Worm (Caenorhabditis elegans): Measurements from ENCODE around the gene K06H6.5.

The K06H6.5 gene

DNA sequence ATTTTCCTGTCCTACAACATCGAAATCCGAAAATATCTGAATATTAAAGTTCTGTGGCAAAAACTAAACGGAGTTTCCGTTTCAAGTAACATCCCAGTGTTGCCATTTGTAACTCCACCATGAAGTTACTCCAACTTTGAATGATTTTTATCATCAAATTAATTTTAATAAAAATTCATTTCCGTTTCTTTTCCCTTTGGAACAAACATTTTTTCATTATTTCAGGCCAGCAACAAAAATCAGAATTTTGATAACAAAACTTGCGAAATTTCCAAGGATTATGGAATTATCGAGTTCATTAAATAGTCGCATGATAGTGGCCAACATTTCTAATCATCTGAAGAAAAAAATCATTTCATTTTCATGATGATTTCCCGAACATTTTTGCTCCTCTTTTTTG lies 13.3 kb upstream of the K06H6.5 start, which contains the start of gene C14C6.2:
Gene C14C6.2, plus strand, starts transcription at position 301 of the 400 bp plus-strand sequence.
- TF ChIP-seq ceh-28 (tag; optimal IDR thresholded peaks at IDR 0.05) (no peak), hlh-11 (tag; optimal IDR thresholded peaks at IDR 0.05) (no peak), nhr-77 (tag; optimal IDR thresholded peaks at IDR 0.05) (no peak), snpc-1.2 (GFP tag; IDR thresholded peaks at IDR 0.05) (no peak), nhr-10 (tag; optimal IDR thresholded peaks at IDR 0.05) (no peak), egl-43 (GFP tag; IDR thresholded peaks at IDR 0.05) (no peak), unc-130 (GFP tag; optimal IDR thresholded peaks at IDR 0.05) (no peak), lin-39 (tag; optimal IDR thresholded peaks at IDR 0.05) (no peak), lin-1 (GFP tag; IDR thresholded peaks at IDR 0.05) (no peak), lin-38 (GFP tag; IDR thresholded peaks at IDR 0.05) (no peak)

DNA sequence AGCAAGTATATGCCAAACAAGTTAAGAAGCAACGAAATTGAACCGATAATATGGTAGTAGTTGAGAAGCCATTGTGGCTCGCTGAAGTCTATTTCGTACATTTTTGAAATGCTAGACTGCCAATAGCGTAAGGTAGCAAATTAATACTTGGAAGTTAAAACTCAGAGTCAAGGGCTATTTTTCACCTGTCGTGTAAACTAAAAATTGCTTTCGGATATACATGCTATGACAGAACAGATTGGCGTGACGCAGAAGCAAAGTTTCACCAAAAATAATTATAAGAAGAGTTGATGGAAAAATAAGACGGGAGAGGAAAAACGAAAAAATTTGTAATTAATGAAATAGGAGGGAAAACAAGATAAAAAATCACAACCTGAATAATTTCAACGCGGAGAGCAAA lies 10.2 kb upstream of the K06H6.5 start, which contains the start of gene sri-73:
Gene sri-73, minus strand, starts transcription at position 101 of the 400 bp plus-strand sequence.
- TF ChIP-seq Y75B8A.6 (GFP tag; IDR thresholded peaks at IDR 0.05) (no peak), snpc-1.2 (GFP tag; IDR thresholded peaks at IDR 0.05) (no peak), Y5F2A.4 (GFP tag; optimal IDR thresholded peaks at IDR 0.05) (no peak), ceh-62 (tag; optimal IDR thresholded peaks at IDR 0.05) (no peak), jun-1 (tag; optimal IDR thresholded peaks at IDR 0.05) (no peak), aha-1 (tag) (no peak), F26F4.8 (GFP tag; conservative IDR thresholded peaks at IDR 0.05) (no peak), duxl-1 (tag; optimal IDR thresholded peaks at IDR 0.05; ENCODE audit: poor library complexity) (no peak), dpl-1 (GFP tag; optimal IDR thresholded peaks at IDR 0.05) (no peak), nhr-11 (tag; optimal IDR thresholded peaks at IDR 0.05) (no peak), lin-38 (GFP tag; IDR thresholded peaks at IDR 0.05) (no peak)

DNA sequence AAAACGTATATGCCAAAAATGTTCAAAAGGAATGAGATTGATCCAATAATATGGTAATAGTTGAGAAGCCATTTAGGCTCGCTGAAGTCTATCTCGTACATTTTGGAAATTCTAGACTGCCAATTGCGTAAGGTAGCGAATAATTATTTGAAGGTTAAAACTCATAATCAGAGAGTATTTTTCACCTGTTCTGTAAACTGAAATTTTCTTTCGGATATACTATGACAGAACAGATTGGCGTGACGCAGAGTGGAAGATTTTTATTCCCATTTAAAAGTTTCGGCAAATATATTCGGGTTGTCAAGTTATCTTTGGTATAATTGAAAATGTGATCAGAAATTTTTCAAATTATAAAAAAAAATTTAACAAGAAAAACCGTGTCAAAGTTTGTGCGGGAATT lies 8.1 kb upstream of the K06H6.5 start, which contains the start of gene sri-72:
Gene sri-72, minus strand, starts transcription at position 101 of the 400 bp plus-strand sequence.
- TF ChIP-seq attf-4 (tag; optimal IDR thresholded peaks at IDR 0.05), result no peak
- TF ChIP-seq dmd-6 (GFP tag; IDR thresholded peaks at IDR 0.05), result no peak
- no peak for TF ChIP-seq madf-9 (GFP tag; conservative IDR thresholded peaks at IDR 0.05)
- TF ChIP-seq set-16 (GFP tag; IDR thresholded peaks at IDR 0.05), result no peak
- TF ChIP-seq R02D3.7 (tag; optimal IDR thresholded peaks at IDR 0.05), result no peak
- no peak for TF ChIP-seq tra-1 (GFP tag; IDR thresholded peaks at IDR 0.05)

DNA sequence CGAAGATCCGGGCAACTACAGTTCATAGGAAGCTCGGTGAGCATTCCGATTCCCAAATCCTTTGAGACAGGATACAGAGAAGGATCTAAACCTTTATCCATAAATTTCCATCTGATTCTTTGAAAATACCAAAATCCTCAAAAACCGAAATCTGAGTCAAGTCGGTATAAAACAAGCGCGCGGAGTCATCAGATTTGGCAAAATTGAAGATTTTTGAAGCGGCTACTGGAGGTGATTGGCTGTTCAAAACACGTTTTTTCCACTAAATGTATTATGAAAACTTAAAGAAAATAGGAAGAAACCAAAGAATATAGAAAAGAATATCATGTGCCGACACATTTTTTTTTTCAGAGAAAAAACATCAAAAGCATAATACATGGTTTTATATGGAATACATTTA lies 1.5 kb upstream of the K06H6.5 start, which contains the start of gene C14C6.13:
Gene C14C6.13, minus strand, starts transcription at position 101 of the 400 bp plus-strand sequence.
- no peak for TF ChIP-seq nhr-77 (tag; optimal IDR thresholded peaks at IDR 0.05)
- no peak for TF ChIP-seq F49E8.2 (tag; optimal IDR thresholded peaks at IDR 0.05; ENCODE audit: borderline replicate concordance)
- TF ChIP-seq hlh-30 (tag; optimal IDR thresholded peaks at IDR 0.05; ENCODE audit: insufficient read depth), result no peak
- no peak for TF ChIP-seq ama-1 (optimal IDR thresholded peaks at IDR 0.05)
- no peak for TF ChIP-seq mep-1 (tag; optimal IDR thresholded peaks at IDR 0.05)
- TF ChIP-seq dmd-6 (GFP tag; IDR thresholded peaks at IDR 0.05), result no peak
- no peak for TF ChIP-seq zip-2 (tag; optimal IDR thresholded peaks at IDR 0.05)
- TF ChIP-seq Y75B8A.6 (GFP tag; IDR thresholded peaks at IDR 0.05), result no peak

DNA sequence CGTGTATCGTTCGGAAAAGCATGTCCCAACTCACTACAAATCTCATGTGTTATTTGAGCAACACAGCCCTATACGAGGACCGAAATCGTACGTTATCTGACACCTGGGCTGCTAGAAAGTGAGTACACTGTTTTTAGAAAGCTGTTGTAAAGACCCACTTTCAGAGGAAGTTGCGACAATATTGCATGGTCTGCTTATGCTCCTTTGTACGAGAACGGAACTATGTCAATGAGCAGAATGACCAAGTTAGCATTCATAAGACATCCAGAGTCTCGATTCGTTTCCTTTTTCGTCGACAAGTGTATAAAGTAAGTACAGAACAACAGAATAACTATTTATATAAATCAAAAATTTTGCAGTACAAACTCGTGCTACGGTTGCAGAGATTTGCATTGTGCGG lies 748 bp downstream of the K06H6.5 start:
- TF ChIP-seq unc-62 (GFP tag; optimal IDR thresholded peaks at IDR 0.05 in 1 of 2) (peak in 1 of 2 experiments; percentile 97), unc-62 (tag; optimal IDR thresholded peaks at IDR 0.05) (no peak), hif-1 (tag; optimal IDR thresholded peaks at IDR 0.05) (no peak)

DNA sequence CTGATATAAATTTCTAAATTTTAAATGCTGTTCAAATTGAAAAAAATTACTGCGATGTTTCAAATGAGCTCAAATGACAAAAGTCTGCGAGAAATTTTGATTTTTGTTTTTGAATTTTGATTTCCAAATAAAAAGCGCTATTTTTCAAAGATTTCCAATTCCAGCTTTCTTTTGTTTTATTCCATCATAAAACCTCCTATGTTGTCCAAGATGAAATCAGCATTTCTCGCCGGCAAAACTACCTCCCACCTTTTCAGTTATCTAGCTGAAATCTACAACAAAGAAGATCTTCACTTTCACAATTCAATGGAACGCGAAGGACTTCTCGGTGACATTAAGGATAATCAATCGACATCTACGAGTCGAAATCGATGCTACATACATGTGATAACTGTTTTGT lies 2.8 kb downstream of the K06H6.5 start, which contains the start of gene K06H6.4:
Gene K06H6.4, plus strand, starts transcription at position 301 of the 400 bp plus-strand sequence.
- no peak for TF ChIP-seq nhr-77 (tag; optimal IDR thresholded peaks at IDR 0.05)
- TF ChIP-seq ama-1 (optimal IDR thresholded peaks at IDR 0.05), result no peak
- TF ChIP-seq pqm-1 (tag; optimal IDR thresholded peaks at IDR 0.05), result no peak
- TF ChIP-seq rbr-2 (tag; optimal IDR thresholded peaks at IDR 0.05), result no peak
- TF ChIP-seq ctbp-1 (GFP tag; IDR thresholded peaks at IDR 0.05), result no peak

Data from whole organism, L4 larva.